Worm (Caenorhabditis elegans): Measurements from ENCODE around the gene F58G11.4.
A peak's percentile ranks its signal among the peaks of the same experiment; 100 is the strongest.

The F58G11.4 gene

DNA sequence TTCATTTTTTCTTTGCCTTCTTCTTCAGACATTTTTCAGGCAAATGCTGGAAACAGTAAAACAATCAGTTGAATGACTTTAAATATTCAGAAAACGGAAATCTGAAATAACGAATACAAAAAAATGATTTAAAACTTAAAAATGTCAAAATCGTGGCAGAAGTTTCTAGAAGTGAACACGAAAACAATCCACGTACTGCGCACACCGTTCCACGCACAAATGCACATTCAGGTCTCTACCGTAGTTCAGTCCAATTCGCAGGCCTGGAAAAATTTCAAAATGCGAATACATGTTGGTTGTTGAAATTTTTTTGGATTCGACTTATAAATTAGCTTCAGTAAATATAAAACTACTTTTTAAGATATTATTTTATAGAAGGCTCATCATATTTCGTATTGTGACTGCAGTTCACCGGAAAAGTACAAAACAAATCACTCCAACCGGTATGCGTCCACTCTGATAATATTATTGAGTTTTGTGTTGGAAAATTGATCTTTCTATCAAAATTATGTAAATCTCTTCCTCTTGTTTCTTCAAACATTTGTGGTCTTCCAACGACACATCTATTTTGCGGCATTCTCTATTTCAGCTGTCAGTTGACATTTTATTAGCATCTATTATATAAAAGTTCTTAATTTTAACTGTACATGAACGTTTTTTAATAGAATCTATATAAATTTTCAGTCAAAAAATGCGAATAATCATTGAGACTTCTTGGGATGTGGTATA lies at the start of gene F58G11.4, which contains the start of gene mip-2:
Gene F58G11.4 (plus strand): TSS at position 679 of the 729 bp plus-strand sequence.
Gene mip-2 (minus strand): TSS at position 48 of the 729 bp plus-strand sequence.
- TF ChIP-seq jun-1 (tag; optimal IDR thresholded peaks at IDR 0.05), result no peak
- no peak for TF ChIP-seq efl-1 (optimal IDR thresholded peaks at IDR 0.05)
- TF ChIP-seq efl-1 (GFP tag; optimal IDR thresholded peaks at IDR 0.05 in 1 of 2), result peak in 1 of 2 experiments; percentile 84
- TF ChIP-seq nhr-85 (tag), result no peak

ce11 chrV:13624424-13624823 lies 48.0 kb upstream of the F58G11.4 start, which contains the start of gene F53F4.11:
TSS of gene F53F4.11 (minus strand) at chrV:13624524.
- TF ChIP-seq hlh-17 (GFP tag; optimal IDR thresholded peaks at IDR 0.05; ENCODE audit: borderline replicate concordance) (no peak), lin-14 (GFP tag; optimal IDR thresholded peaks at IDR 0.05) (no peak), nhr-20 (tag; optimal IDR thresholded peaks at IDR 0.05) (no peak), nhr-19 (GFP tag; conservative IDR thresholded peaks at IDR 0.05) (no peak), xbp-1 (tag; optimal IDR thresholded peaks at IDR 0.05) (no peak), snpc-4 (tag; optimal IDR thresholded peaks at IDR 0.05) (no peak), skn-1 (tag; optimal IDR thresholded peaks at IDR 0.05) (no peak), swsn-7 (tag; optimal IDR thresholded peaks at IDR 0.05) (no peak), aly-2 (tag; optimal IDR thresholded peaks at IDR 0.05) (no peak), nhr-77 (tag; optimal IDR thresholded peaks at IDR 0.05) (no peak), nhr-47 (tag; optimal IDR thresholded peaks at IDR 0.05) (no peak), unc-30 (tag; optimal IDR thresholded peaks at IDR 0.05) (no peak)

ce11 chrV:13625517-13626097 lies 46.8 kb upstream of the F58G11.4 start, which contains the start of the genes nduv-2 and F53F4.12:
TSS of gene nduv-2 (minus strand) at chrV:13625567.
TSS of gene F53F4.12 (plus strand) at chrV:13626047.
- TF ChIP-seq tbx-2 (tag; optimal IDR thresholded peaks at IDR 0.05), result peak; percentile 19
- TF ChIP-seq lin-13 (GFP tag; optimal IDR thresholded peaks at IDR 0.05), result no peak
- TF ChIP-seq lir-3 (tag; optimal IDR thresholded peaks at IDR 0.05; ENCODE audit: poor library complexity), result peak; percentile 13
- TF ChIP-seq C04F5.9 (tag; optimal IDR thresholded peaks at IDR 0.05), result no peak
- no peak for TF ChIP-seq ces-1 (GFP tag; optimal IDR thresholded peaks at IDR 0.05)
- no peak for TF ChIP-seq irx-1 (tag; optimal IDR thresholded peaks at IDR 0.05)
- TF ChIP-seq ceh-8 (GFP tag; optimal IDR thresholded peaks at IDR 0.05), result no peak
- no peak for TF ChIP-seq elt-3 (tag; optimal IDR thresholded peaks at IDR 0.05)
- TF ChIP-seq blmp-1 (tag; optimal IDR thresholded peaks at IDR 0.05), result peak; percentile 47
- peak; percentile 67 for TF ChIP-seq rnt-1 (tag; optimal IDR thresholded peaks at IDR 0.05)
- TF ChIP-seq dsc-1 (tag; optimal IDR thresholded peaks at IDR 0.05), result no peak
- peak in 1 of 2 experiments; percentile 66 for TF ChIP-seq lsy-2 (tag; optimal IDR thresholded peaks at IDR 0.05)
- TF ChIP-seq pag-3 (tag; optimal IDR thresholded peaks at IDR 0.05; ENCODE audit: borderline replicate concordance, insufficient read depth), result no peak
- no peak for TF ChIP-seq fkh-10 (GFP tag; optimal IDR thresholded peaks at IDR 0.05)
- peak; percentile 1 for TF ChIP-seq nhr-47 (tag; optimal IDR thresholded peaks at IDR 0.05)
- TF ChIP-seq F16B12.6 (tag; optimal IDR thresholded peaks at IDR 0.05), result no peak
- TF ChIP-seq sox-4 (tag; optimal IDR thresholded peaks at IDR 0.05), result no peak
- no peak for TF ChIP-seq nhr-12 (tag; optimal IDR thresholded peaks at IDR 0.05)
- TF ChIP-seq hlh-4 (tag; optimal IDR thresholded peaks at IDR 0.05), result no peak
- TF ChIP-seq nhr-20 (tag; optimal IDR thresholded peaks at IDR 0.05), result no peak
- TF ChIP-seq vab-15 (tag; optimal IDR thresholded peaks at IDR 0.05), result no peak
- TF ChIP-seq unc-98 (GFP tag; IDR thresholded peaks at IDR 0.05), result no peak
- no peak for TF ChIP-seq efl-3 (GFP tag; optimal IDR thresholded peaks at IDR 0.05)
- TF ChIP-seq pqm-1 (tag; optimal IDR thresholded peaks at IDR 0.05), result no peak
- TF ChIP-seq hpl-2 (GFP tag; optimal IDR thresholded peaks at IDR 0.05), result no peak
- no peak for TF ChIP-seq ceh-90 (tag; optimal IDR thresholded peaks at IDR 0.05)
- no peak for TF ChIP-seq mab-9 (GFP tag; IDR thresholded peaks at IDR 0.05)
- no peak for TF ChIP-seq lin-14 (GFP tag; optimal IDR thresholded peaks at IDR 0.05)
- no peak for TF ChIP-seq aha-1 (tag; optimal IDR thresholded peaks at IDR 0.05)
- no peak for TF ChIP-seq nhr-237 (tag; optimal IDR thresholded peaks at IDR 0.05)
- no peak for TF ChIP-seq unc-30 (tag; optimal IDR thresholded peaks at IDR 0.05)
- no peak for TF ChIP-seq sptf-1 (tag; optimal IDR thresholded peaks at IDR 0.05)
- no peak for TF ChIP-seq swsn-7 (tag; optimal IDR thresholded peaks at IDR 0.05)
- TF ChIP-seq snu-23 (GFP tag; optimal IDR thresholded peaks at IDR 0.05), result peak; percentile 45
- TF ChIP-seq C16A3.4 (tag; optimal IDR thresholded peaks at IDR 0.05), result peak; percentile 20
- TF ChIP-seq nhr-71 (tag; optimal IDR thresholded peaks at IDR 0.05), result peak; percentile 16
- TF ChIP-seq hlh-17 (GFP tag; optimal IDR thresholded peaks at IDR 0.05; ENCODE audit: borderline replicate concordance), result no peak
